Fruit fly (Drosophila melanogaster): ENCODE data around the gene Rh3.

DNA sequence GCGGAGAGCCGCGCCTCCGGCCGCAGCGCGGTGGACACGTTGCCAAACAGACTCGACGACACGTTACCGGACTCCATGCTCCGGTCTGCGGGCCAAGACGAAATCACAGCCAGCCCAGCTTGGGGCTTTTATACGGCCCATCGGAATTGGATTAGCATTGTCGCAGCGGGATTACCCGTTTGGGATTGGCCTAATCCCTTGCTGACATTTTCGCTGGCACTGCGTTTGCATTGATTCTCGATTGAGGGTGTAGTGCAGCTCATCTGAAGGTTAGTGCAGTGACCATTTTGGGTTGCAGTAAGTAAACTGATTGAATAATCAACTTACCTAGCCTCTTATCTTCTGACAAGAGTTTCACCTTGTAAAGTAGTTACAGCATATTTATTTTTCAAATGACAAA lies at the start of gene Rh3:
- no peak for TF ChIP-seq Dfd (GFP tag; optimal IDR thresholded peaks at IDR 0.05)
- no peak for TF ChIP-seq psq (GFP tag; optimal IDR thresholded peaks at IDR 0.05)
- TF ChIP-seq CrebA (GFP tag; optimal IDR thresholded peaks at IDR 0.05; ENCODE audit: borderline replicate concordance) = no peak
- no peak for TF ChIP-seq rgr (GFP tag; optimal IDR thresholded peaks at IDR 0.05)
- no peak for TF ChIP-seq h (GFP tag; optimal IDR thresholded peaks at IDR 0.05)
- TF ChIP-seq CG32264 (GFP tag; optimal IDR thresholded peaks at IDR 0.05) = no peak
- no peak for TF ChIP-seq Sp1 (GFP tag; optimal IDR thresholded peaks at IDR 0.05)
